Fruit fly (Drosophila melanogaster): Measurements from ENCODE around the gene Zip99C.
A peak's percentile ranks its signal among the peaks of the same experiment; 100 is the strongest.

The Zip99C gene

dm6 chr3R:29893030-29893429 lies 24.3 kb upstream of the Zip99C start:
- peak; percentile 74 for TF ChIP-seq Ets65A (GFP tag)
- peak; percentile 49 for TF ChIP-seq kni (GFP tag; optimal IDR thresholded peaks at IDR 0.05)
- peak; percentile 65; the same call in 1 of the 2 replicates for TF ChIP-seq vvl (GFP tag; IDR thresholded peaks at IDR 0.05)
- peak; percentile 37 for TF ChIP-seq gsb-n (tag; optimal IDR thresholded peaks at IDR 0.05)
- peak; percentile 97 for TF ChIP-seq Blimp-1 (GFP tag; optimal IDR thresholded peaks at IDR 0.05)
- no peak for TF ChIP-seq unc-4 (GFP tag; IDR thresholded peaks at IDR 0.05; ENCODE audit: partially characterized antibody)

- TF ChIP-seq CG7987 (GFP tag; optimal IDR thresholded peaks at IDR 0.05) (peak; percentile 41), CG42726 (GFP tag; IDR thresholded peaks at IDR 0.05; ENCODE audit: partially characterized antibody) (no peak), CG15696 (tag; optimal IDR thresholded peaks at IDR 0.05) (no peak), CG10209 (GFP tag; optimal IDR thresholded peaks at IDR 0.05) (peak; percentile 55), CG7928 (GFP tag; optimal IDR thresholded peaks at IDR 0.05) (no peak), CG10979 (tag; optimal IDR thresholded peaks at IDR 0.05) (no peak), ac (GFP tag; optimal IDR thresholded peaks at IDR 0.05) (no peak), CrebB (tag; optimal IDR thresholded peaks at IDR 0.05) (peak; percentile 32), B-H2 (GFP tag; optimal IDR thresholded peaks at IDR 0.05) (peak; percentile 39), Sry-β (GFP tag; optimal IDR thresholded peaks at IDR 0.05) (no peak), sc (optimal IDR thresholded peaks at IDR 0.05) (no peak), sc (GFP tag; optimal IDR thresholded peaks at IDR 0.05) (no peak), gt (GFP tag; IDR thresholded peaks at IDR 0.05) (no peak), z (GFP tag; IDR thresholded peaks at IDR 0.05) (no peak), ATbp (GFP tag; optimal IDR thresholded peaks at IDR 0.05) (peak; percentile 70), Trl (optimal IDR thresholded peaks at IDR 0.05) (no peak), Trl (GFP tag; optimal IDR thresholded peaks at IDR 0.05) (peak; percentile 27), CG2199 (GFP tag; IDR thresholded peaks at IDR 0.05) (no peak), gcm (GFP tag; optimal IDR thresholded peaks at IDR 0.05) (no peak), CG10959 (GFP tag; IDR thresholded peaks at IDR 0.05) (no peak), Scr (GFP tag; IDR thresholded peaks at IDR 0.05; ENCODE audit: partially characterized antibody) (no peak), Ada2b (GFP tag; IDR thresholded peaks at IDR 0.05) (no peak), CG1832 (GFP tag; optimal IDR thresholded peaks at IDR 0.05) (no peak), Neu2 (GFP tag; optimal IDR thresholded peaks at IDR 0.05; ENCODE audit: borderline replicate concordance) (no peak), sim (GFP tag; IDR thresholded peaks at IDR 0.05) (no peak), Rfx (GFP tag; IDR thresholded peaks at IDR 0.05) (peak; percentile 34; the same call in 1 of the 2 replicates), CG3726 (GFP tag; IDR thresholded peaks at IDR 0.05) (no peak), CG15479 (GFP tag; optimal IDR thresholded peaks at IDR 0.05) (no peak), tna (GFP tag; IDR thresholded peaks at IDR 0.05; ENCODE audit: partially characterized antibody) (no peak), CG6689 (GFP tag; IDR thresholded peaks at IDR 0.05) (no peak), Gsc (GFP tag; IDR thresholded peaks at IDR 0.05) (no peak), Antp (GFP tag; optimal IDR thresholded peaks at IDR 0.05) (no peak), ase (GFP tag; IDR thresholded peaks at IDR 0.05) (no peak), Hsf (GFP tag; optimal IDR thresholded peaks at IDR 0.05) (no peak), Sin3A (optimal IDR thresholded peaks at IDR 0.05) (no peak), CG12104 (GFP tag; optimal IDR thresholded peaks at IDR 0.05) (no peak), Fer2 (tag; optimal IDR thresholded peaks at IDR 0.05) (no peak), Deaf1 (tag; optimal IDR thresholded peaks at IDR 0.05) (peak; percentile 31), tgo (GFP tag; IDR thresholded peaks at IDR 0.05) (no peak), CG11723 (GFP tag; optimal IDR thresholded peaks at IDR 0.05) (peak; percentile 22), Poxn (GFP tag; IDR thresholded peaks at IDR 0.05) (no peak), Hey (tag; optimal IDR thresholded peaks at IDR 0.05) (peak; percentile 25), Adf1 (GFP tag; IDR thresholded peaks at IDR 0.05) (no peak), en (GFP tag; optimal IDR thresholded peaks at IDR 0.05) (no peak), CG18262 (tag; optimal IDR thresholded peaks at IDR 0.05) (no peak)
These were observed 22.5 kb upstream of the Zip99C start for dm6 chr3R:29891183-29891582.

All from whole organism, embryonic.